Fruit fly (Drosophila melanogaster) Kc167 (cell line): ENCODE data around the gene eIF5B.

ENCODE experiments used
- Myc ChIP-seq: fragments of >200 bp; optimal IDR thresholded peaks from 2 replicates; lab custom pipeline; 2017; ENCODE audit warnings: missing external identifiers
- psq ChIP-seq: fragments of >200 bp; optimal IDR thresholded peaks from 2 replicates; lab custom pipeline; 2017; ENCODE audit warnings: missing external identifiers

dm6 chr3L:3417120-3417519, 43.7 kb downstream of the eIF5B start:
- TF ChIP-seq psq (lab: Kevin White, UChicago), result no peak
- TF ChIP-seq Myc (lab: Kevin White, UChicago), result no peak
